Fruit fly (Drosophila melanogaster): ENCODE results near the gene Pfdn4.

The Pfdn4 gene

DNA sequence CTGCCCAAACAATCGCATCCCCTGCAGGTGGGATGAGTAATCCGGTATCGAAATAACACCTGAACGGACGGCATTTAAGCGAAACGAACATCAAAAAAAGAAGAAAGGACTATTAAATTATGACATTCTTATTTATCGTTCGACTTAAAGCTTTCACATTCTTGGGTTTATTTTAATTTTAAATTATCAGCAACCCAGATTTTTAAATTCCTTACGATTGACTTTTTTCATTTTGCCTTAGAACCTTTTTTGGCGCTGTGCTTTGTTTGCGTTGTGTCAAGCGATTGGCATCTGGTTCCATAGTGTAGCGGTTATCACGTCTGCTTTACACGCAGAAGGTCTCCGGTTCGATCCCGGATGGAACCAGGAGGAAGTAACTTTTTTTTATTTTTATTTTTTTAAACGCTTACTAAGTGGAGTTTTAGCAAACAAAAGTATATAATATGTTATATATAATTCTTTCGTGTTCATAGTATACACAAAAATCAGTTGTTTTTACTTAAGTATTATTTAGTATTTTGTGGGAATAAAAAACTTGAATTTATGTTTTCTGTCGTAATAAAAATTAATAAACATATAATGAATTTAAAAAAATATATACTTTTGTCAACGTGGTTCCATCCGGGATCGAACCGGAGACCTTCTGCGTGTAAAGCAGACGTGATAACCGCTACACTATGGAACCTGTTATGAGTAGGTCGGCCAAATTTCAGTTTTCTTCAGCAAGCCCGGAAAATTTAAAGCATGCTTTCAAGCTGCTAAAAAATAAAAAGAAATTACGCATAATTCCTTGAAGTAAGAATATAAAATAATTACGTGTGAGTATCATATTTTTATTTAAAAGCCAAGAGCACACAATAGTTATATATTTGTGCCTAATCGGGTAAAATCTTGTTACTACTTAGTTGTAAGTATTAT, 11.5 kb downstream of the Pfdn4 start (continued):
- TF ChIP-seq CG5953 (GFP tag; IDR thresholded peaks at IDR 0.05): no peak
- TF ChIP-seq CG33557 (GFP tag; optimal IDR thresholded peaks at IDR 0.05): no peak
- TF ChIP-seq CkIIα-i1 (GFP tag; IDR thresholded peaks at IDR 0.05): no peak
- no peak for TF ChIP-seq Dip3 (GFP tag; optimal IDR thresholded peaks at IDR 0.05)
- TF ChIP-seq CG8765 (GFP tag; IDR thresholded peaks at IDR 0.05): no peak
- peak; percentile 58; the same call in 2 of the 4 replicates for TF ChIP-seq Dll (GFP tag; IDR thresholded peaks at IDR 0.05; ENCODE audit: partially characterized antibody)
- TF ChIP-seq CG31388 (GFP tag; optimal IDR thresholded peaks at IDR 0.05): no peak
- TF ChIP-seq Max (GFP tag; optimal IDR thresholded peaks at IDR 0.05): no peak
- TF ChIP-seq amos (GFP tag; IDR thresholded peaks at IDR 0.05; ENCODE audit: partially characterized antibody): peak; percentile 72
- TF ChIP-seq CG7372 (GFP tag; IDR thresholded peaks at IDR 0.05): no peak
- peak; percentile 74 for TF ChIP-seq bbx (GFP tag; IDR thresholded peaks at IDR 0.05; ENCODE audit: partially characterized antibody)
- no peak for TF ChIP-seq al (GFP tag; IDR thresholded peaks at IDR 0.05)
- no peak for TF ChIP-seq NC2β (GFP tag; optimal IDR thresholded peaks at IDR 0.05)
- no peak for TF ChIP-seq CG2889 (GFP tag; IDR thresholded peaks at IDR 0.05)
- no peak for TF ChIP-seq sisA (GFP tag; IDR thresholded peaks at IDR 0.05)
- peak; percentile 83 for TF ChIP-seq mld (GFP tag; IDR thresholded peaks at IDR 0.05; ENCODE audit: partially characterized antibody)
- no peak for TF ChIP-seq CG18764 (GFP tag; optimal IDR thresholded peaks at IDR 0.05)
- TF ChIP-seq sna (GFP tag; IDR thresholded peaks at IDR 0.05; ENCODE audit: partially characterized antibody): peak; percentile 59; the same call in 1 of the 2 replicates
- TF ChIP-seq Oli (tag; optimal IDR thresholded peaks at IDR 0.05): no peak
- no peak for TF ChIP-seq CG17328 (GFP tag; IDR thresholded peaks at IDR 0.05)
- no peak for TF ChIP-seq fd96Cb (tag; optimal IDR thresholded peaks at IDR 0.05)
- TF ChIP-seq Usf (GFP tag; optimal IDR thresholded peaks at IDR 0.05): no peak
- no peak for TF ChIP-seq B-H1 (GFP tag; IDR thresholded peaks at IDR 0.05)
- TF ChIP-seq crc (GFP tag; optimal IDR thresholded peaks at IDR 0.05): no peak
- TF ChIP-seq pfk (GFP tag; optimal IDR thresholded peaks at IDR 0.05): no peak
- no peak for TF ChIP-seq zen (tag; optimal IDR thresholded peaks at IDR 0.05)
- peak; percentile 80 for TF ChIP-seq CG16813 (GFP tag; IDR thresholded peaks at IDR 0.05; ENCODE audit: partially characterized antibody)
- no peak for TF ChIP-seq lov (optimal IDR thresholded peaks at IDR 0.05)
- TF ChIP-seq lov (GFP tag; IDR thresholded peaks at IDR 0.05): no peak
- TF ChIP-seq Rfx (GFP tag; IDR thresholded peaks at IDR 0.05): no peak
- TF ChIP-seq dysf (GFP tag; IDR thresholded peaks at IDR 0.05): no peak
- TF ChIP-seq pnt (GFP tag; optimal IDR thresholded peaks at IDR 0.05): no peak
- no peak for TF ChIP-seq Hr51 (GFP tag; optimal IDR thresholded peaks at IDR 0.05)
- TF ChIP-seq nmo (GFP tag; optimal IDR thresholded peaks at IDR 0.05): no peak
- TF ChIP-seq CG42726 (GFP tag; IDR thresholded peaks at IDR 0.05; ENCODE audit: partially characterized antibody): peak; percentile 72
- TF ChIP-seq fd64A (GFP tag; optimal IDR thresholded peaks at IDR 0.05): no peak
- no peak for TF ChIP-seq dm (GFP tag; optimal IDR thresholded peaks at IDR 0.05)
- peak in 1 of 2 experiments; percentile 70 for TF ChIP-seq Pdp1 (GFP tag; optimal IDR thresholded peaks at IDR 0.05)
- TF ChIP-seq dan (GFP tag; IDR thresholded peaks at IDR 0.05): no peak
- TF ChIP-seq zfh1 (GFP tag; IDR thresholded peaks at IDR 0.05): no peak
- TF ChIP-seq jing (GFP tag; optimal IDR thresholded peaks at IDR 0.05): no peak
- peak; percentile 74 for TF ChIP-seq Opbp (GFP tag; IDR thresholded peaks at IDR 0.05; ENCODE audit: partially characterized antibody)
- no peak for TF ChIP-seq Sin3A (optimal IDR thresholded peaks at IDR 0.05)
- no peak for TF ChIP-seq seq (GFP tag; IDR thresholded peaks at IDR 0.05)
- peak; percentile 59; the same call in 1 of the 3 replicates for TF ChIP-seq CG34224 (GFP tag; IDR thresholded peaks at IDR 0.05; ENCODE audit: partially characterized antibody)
- TF ChIP-seq CG13287 (GFP tag; IDR thresholded peaks at IDR 0.05; ENCODE audit: partially characterized antibody): peak; percentile 6; the same call in 1 of the 2 replicates
- TF ChIP-seq Med (GFP tag): peak; percentile 31
- no peak for TF ChIP-seq CG17568 (GFP tag; optimal IDR thresholded peaks at IDR 0.05)
- TF ChIP-seq trem (tag; optimal IDR thresholded peaks at IDR 0.05): peak; percentile 25
